Fruit fly (Drosophila melanogaster) whole organism, pupa: ENCODE data around the gene FoxP.

Source experiments
- CG10348 ChIP-seq: fragments of 200-800 bp; sonication (Bioruptor generic); IDR thresholded peaks from 2 replicates; pipeline ENCODE4 v1.3.6; 2022; ENCODE audit warnings: missing biosample characterization, missing genetic modification characterization
- CG12605 ChIP-seq: fragments of 200-800 bp; sonication (Bioruptor generic); IDR thresholded peaks from 2 replicates; pipeline ENCODE4 v1.3.6; 2022; ENCODE audit warnings: missing biosample characterization, missing genetic modification characterization
- CG13204 ChIP-seq: fragments of 200-800 bp; sonication (Bioruptor generic); optimal IDR thresholded peaks from 2 replicates; lab custom pipeline; 2018; ENCODE audit warnings: missing biosample characterization, mild to moderate bottlenecking, missing genetic modification characterization, moderate library complexity
- CG14655 ChIP-seq: fragments of 200-800 bp; sonication (Bioruptor generic); optimal IDR thresholded peaks from 3 replicates; lab custom pipeline; 2017; ENCODE audit warnings: mild to moderate bottlenecking, missing biosample characterization, missing genetic modification reagents, missing genetic modification characterization
- CG15710 ChIP-seq: fragments of 200-800 bp; sonication (Bioruptor generic); optimal IDR thresholded peaks from 2 replicates; lab custom pipeline; 2018; ENCODE audit warnings: missing biosample characterization, mild to moderate bottlenecking, missing genetic modification characterization, moderate library complexity
- CG17806 ChIP-seq: fragments of 200-800 bp; sonication (Bioruptor generic); optimal IDR thresholded peaks from 2 replicates; lab custom pipeline; 2018; ENCODE audit warnings: missing biosample characterization, mild to moderate bottlenecking, missing genetic modification characterization, moderate library complexity
- CG32121 ChIP-seq: fragments of 200-800 bp; sonication (Bioruptor generic); IDR thresholded peaks from 2 replicates; pipeline ENCODE4 v1.3.6; 2022; ENCODE audit warnings: missing biosample characterization, missing genetic modification characterization
- CG34367 ChIP-seq: fragments of 200-800 bp; sonication (Bioruptor generic); optimal IDR thresholded peaks from 2 replicates; lab custom pipeline; 2018; ENCODE audit warnings: missing biosample characterization, mild to moderate bottlenecking, missing genetic modification characterization
- CG4496 ChIP-seq: fragments of 200-800 bp; sonication (Bioruptor generic); IDR thresholded peaks from 3 replicates; pipeline ENCODE4 v1.3.6; 2022; ENCODE audit warnings: missing biosample characterization, missing genetic modification characterization
- CG8159 ChIP-seq: fragments of 200-800 bp; sonication (Bioruptor generic); optimal IDR thresholded peaks from 3 replicates; lab custom pipeline; 2018; ENCODE audit warnings: missing biosample characterization, mild to moderate bottlenecking, missing genetic modification characterization, moderate library complexity
- CG8301 ChIP-seq: fragments of 200-800 bp; sonication (Bioruptor generic); optimal IDR thresholded peaks from 2 replicates; lab custom pipeline; 2018; ENCODE audit warnings: missing biosample characterization, mild to moderate bottlenecking, missing genetic modification characterization
- CG9948 ChIP-seq: fragments of 200-800 bp; sonication (Bioruptor generic); optimal IDR thresholded peaks from 2 replicates; lab custom pipeline; 2018; ENCODE audit warnings: missing biosample characterization, mild to moderate bottlenecking, missing genetic modification characterization, moderate library complexity
- D1 ChIP-seq: fragments of 200-800 bp; sonication (Bioruptor generic); optimal IDR thresholded peaks from 2 replicates; lab custom pipeline; 2018; ENCODE audit warnings: missing biosample characterization, mild to moderate bottlenecking, missing genetic modification characterization, moderate library complexity
- EcR ChIP-seq: fragments of 200-800 bp; sonication (Bioruptor generic); optimal IDR thresholded peaks from 3 replicates; lab custom pipeline; 2019; ENCODE audit warnings: missing biosample characterization, missing genetic modification characterization, mild to moderate bottlenecking, moderate library complexity, missing genetic modification reagents
- Ets98B ChIP-seq: fragments of 200-800 bp; sonication (Bioruptor generic); IDR thresholded peaks from 2 replicates; pipeline ENCODE4 v1.3.6; 2022; ENCODE audit warnings: missing biosample characterization, missing genetic modification characterization
- Pif1A ChIP-seq: fragments of 200-800 bp; sonication (Bioruptor generic); optimal IDR thresholded peaks from 3 replicates; lab custom pipeline; 2016; ENCODE audit warnings: missing biosample characterization, missing genetic modification characterization
- Pif1B ChIP-seq: fragments of 200-800 bp; sonication (Bioruptor generic); optimal IDR thresholded peaks from 3 replicates; lab custom pipeline; 2016; ENCODE audit warnings: missing biosample characterization, missing genetic modification characterization
- Snoo ChIP-seq: fragments of 200-800 bp; sonication (Bioruptor generic); optimal IDR thresholded peaks from 3 replicates; lab custom pipeline; 2017; ENCODE audit warnings: missing biosample characterization, mild to moderate bottlenecking, missing genetic modification characterization, inconsistent platforms
- fd96Ca ChIP-seq: fragments of 200-800 bp; sonication (Bioruptor generic); IDR thresholded peaks from 3 replicates; pipeline ENCODE4 v1.3.6; 2022; ENCODE audit warnings: missing biosample characterization, missing genetic modification characterization
- gl ChIP-seq: fragments of 200-800 bp; sonication (Bioruptor generic); optimal IDR thresholded peaks from 2 replicates; lab custom pipeline; 2018; ENCODE audit warnings: missing biosample characterization, mild to moderate bottlenecking, missing genetic modification characterization
- rn ChIP-seq: fragments of 200-800 bp; sonication (Bioruptor generic); IDR thresholded peaks from 2 replicates; pipeline ENCODE4 v1.3.6; 2022; ENCODE audit warnings: missing biosample characterization, missing genetic modification characterization

Gene FoxP

dm6 chr3R:9733150-9733549 is 2.5 kb upstream of the FoxP start, which contains the start of gene alphaTub85E:
Gene alphaTub85E, minus strand, starts transcription at chr3R:9733250.
- TF ChIP-seq CG9948 (no peak), CG32121 (GFP tag; lab: Robert Waterston, UW) (no peak), CG8301 (tag; lab: Kevin White, UChicago) (no peak)

dm6 chr3R:9725121-9725956 is 5.3 kb downstream of the FoxP start, which contains the start of gene hyd:
Gene hyd, minus strand, starts transcription at chr3R:9725615.
- TF ChIP-seq fd96Ca (no peak), CG15710 (no peak), CG17806 (tag; lab: Kevin White, UChicago) (no peak), CG14655 (no peak)

dm6 chr3R:9710886-9711285 is 19.8 kb downstream of the FoxP start, which contains the start of the genes trbd and dmt:
Gene trbd, minus strand, starts transcription at chr3R:9711037.
Gene dmt, plus strand, starts transcription at chr3R:9711142.
- TF ChIP-seq CG13204 (no peak), EcR (no peak), CG17806 (tag; lab: Kevin White, UChicago) (no peak), D1 (tag; lab: Kevin White, UChicago) (no peak), CG15710 (no peak), CG4496 (no peak), CG8301 (tag; lab: Kevin White, UChicago) (no peak), CG10348 (GFP tag; lab: Robert Waterston, UW) (no peak), CG12605 (GFP tag; lab: Robert Waterston, UW) (no peak), rn (GFP tag; lab: Robert Waterston, UW) (no peak), CG14655 (no peak), Pif1B (GFP tag; lab: Kevin White, UChicago) (no peak), Pif1A (GFP tag; lab: Kevin White, UChicago) (no peak), CG32121 (GFP tag; lab: Robert Waterston, UW) (no peak), CG34367 (no peak), CG8159 (tag; lab: Kevin White, UChicago) (no peak), fd96Ca (no peak), Snoo (no peak), gl (no peak), Ets98B (no peak)

dm6 chr3R:9710228-9710627 is 20.4 kb downstream of the FoxP start:
- no peak for TF ChIP-seq CG15710
- no peak for TF ChIP-seq Snoo
- no peak for TF ChIP-seq gl
- TF ChIP-seq, all 21 proteins: peak for 0

dm6 chr3R:9705008-9705628 is 25.6 kb downstream of the FoxP start, which contains the start of gene Unc-115a:
Gene Unc-115a, minus strand, starts transcription at chr3R:9705417.
- TF ChIP-seq CG4496 (no peak), CG17806 (tag; lab: Kevin White, UChicago) (peak; percentile 6), CG34367 (peak; percentile 35), Snoo (peak; percentile 36), CG13204 (no peak), gl (peak; percentile 43), CG15710 (peak; percentile 21), Ets98B (no peak)

dm6 chr3R:9704183-9705007 is 26.3 kb downstream of the FoxP start:
- no peak for TF ChIP-seq Ets98B
- TF ChIP-seq EcR, result peak; percentile 27

- TF ChIP-seq CG17806 (tag; lab: Kevin White, UChicago) (no peak), EcR (peak; percentile 68), CG32121 (GFP tag; lab: Robert Waterston, UW) (no peak), CG9948 (no peak)
- TF ChIP-seq, all 21 proteins: peak for 1
Observed at dm6 chr3R:9703273-9703672, 27.4 kb downstream of the FoxP start.
